Fruit fly (Drosophila melanogaster): ENCODE data around the gene REPTOR-BP.

Gene REPTOR-BP

dm6 chr2L:10231092-10231494, 32.8 kb upstream of the REPTOR-BP start (continued):
- TF ChIP-seq odd (GFP tag; optimal IDR thresholded peaks at IDR 0.05) (no peak), CG13424 (tag; optimal IDR thresholded peaks at IDR 0.05) (peak; percentile 6), D19B (GFP tag; optimal IDR thresholded peaks at IDR 0.05) (no peak), CG13296 (GFP tag; optimal IDR thresholded peaks at IDR 0.05) (no peak), dmrt11E (tag; optimal IDR thresholded peaks at IDR 0.05) (peak; percentile 14), D (optimal IDR thresholded peaks at IDR 0.05) (no peak), D (GFP tag; optimal IDR thresholded peaks at IDR 0.05) (no peak), Atf-2 (GFP tag; optimal IDR thresholded peaks at IDR 0.05) (no peak), CG2875 (GFP tag; optimal IDR thresholded peaks at IDR 0.05) (peak; percentile 17), CG1792 (GFP tag; optimal IDR thresholded peaks at IDR 0.05) (peak; percentile 11), chif (GFP tag; optimal IDR thresholded peaks at IDR 0.05) (peak in 1 of 2 experiments; percentile 11), Mrtf (GFP tag; IDR thresholded peaks at IDR 0.05) (no peak), unc-4 (GFP tag; IDR thresholded peaks at IDR 0.05; ENCODE audit: partially characterized antibody) (no peak), CG11398 (GFP tag; optimal IDR thresholded peaks at IDR 0.05) (no peak), Adf1 (GFP tag; IDR thresholded peaks at IDR 0.05) (no peak), nerfin-1 (tag; optimal IDR thresholded peaks at IDR 0.05) (peak; percentile 60), Jarid2 (GFP tag; optimal IDR thresholded peaks at IDR 0.05) (no peak), CG4617 (GFP tag; optimal IDR thresholded peaks at IDR 0.05; ENCODE audit: borderline replicate concordance) (peak; percentile 47), lilli (GFP tag; optimal IDR thresholded peaks at IDR 0.05) (peak; percentile 34), E2f1 (GFP tag; IDR thresholded peaks at IDR 0.05) (no peak), ems (GFP tag; optimal IDR thresholded peaks at IDR 0.05) (no peak), Max (GFP tag; optimal IDR thresholded peaks at IDR 0.05) (no peak), tgo (GFP tag; IDR thresholded peaks at IDR 0.05) (no peak), CG5245 (GFP tag; optimal IDR thresholded peaks at IDR 0.05) (peak; percentile 5), pho (GFP tag; optimal IDR thresholded peaks at IDR 0.05) (no peak), CG2678 (tag; optimal IDR thresholded peaks at IDR 0.05) (no peak), Bdp1 (GFP tag; optimal IDR thresholded peaks at IDR 0.05) (no peak), CG3065 (GFP tag; optimal IDR thresholded peaks at IDR 0.05) (no peak), Blimp-1 (GFP tag; optimal IDR thresholded peaks at IDR 0.05) (no peak), CG15269 (tag; optimal IDR thresholded peaks at IDR 0.05) (peak; percentile 9), Fer3 (tag; optimal IDR thresholded peaks at IDR 0.05) (peak; percentile 11), maf-S (GFP tag; optimal IDR thresholded peaks at IDR 0.05) (no peak), CG10209 (GFP tag; optimal IDR thresholded peaks at IDR 0.05) (no peak), H2.0 (GFP tag; IDR thresholded peaks at IDR 0.05) (no peak), CG10654 (GFP tag; optimal IDR thresholded peaks at IDR 0.05) (no peak), sob (GFP tag; IDR thresholded peaks at IDR 0.05) (0 out of 2 replicates have a peak, but pooled peaks have one; percentile 9), CG4360 (GFP tag; IDR thresholded peaks at IDR 0.05) (no peak), CG6813 (GFP tag; optimal IDR thresholded peaks at IDR 0.05) (no peak), her (GFP tag; optimal IDR thresholded peaks at IDR 0.05) (peak; percentile 14), stwl (tag; optimal IDR thresholded peaks at IDR 0.05) (no peak), CG30403 (GFP tag; optimal IDR thresholded peaks at IDR 0.05) (no peak), CHES-1-like (GFP tag; optimal IDR thresholded peaks at IDR 0.05) (peak; percentile 19), en (GFP tag; optimal IDR thresholded peaks at IDR 0.05) (no peak), zfh2 (GFP tag; optimal IDR thresholded peaks at IDR 0.05) (no peak), caup (GFP tag; optimal IDR thresholded peaks at IDR 0.05; ENCODE audit: severe bottlenecking) (no peak), HHEX (GFP tag; optimal IDR thresholded peaks at IDR 0.05) (peak; percentile 43), h (optimal IDR thresholded peaks at IDR 0.05) (no peak), CG8089 (GFP tag; optimal IDR thresholded peaks at IDR 0.05) (peak; percentile 95), nau (GFP tag; optimal IDR thresholded peaks at IDR 0.05) (peak; percentile 42), Hr78 (GFP tag; optimal IDR thresholded peaks at IDR 0.05) (no peak), ab (GFP tag; optimal IDR thresholded peaks at IDR 0.05) (no peak), toy (GFP tag; IDR thresholded peaks at IDR 0.05) (no peak)
